Worm (Caenorhabditis elegans): ENCODE results near the gene mex-1.

mex-1 gene

ce11 chrII:11948459-11948858 lies 20.0 kb upstream of the mex-1 start, which contains the start of gene W03C9.8:
W03C9.8 (plus strand) TSS chrII:11948759.
- TF ChIP-seq tab-1 (GFP tag; IDR thresholded peaks at IDR 0.05) (no peak), ztf-23 (GFP tag; IDR thresholded peaks at IDR 0.05) (no peak), klf-2 (GFP tag; conservative IDR thresholded peaks at IDR 0.05) (no peak), cog-1 (tag; optimal IDR thresholded peaks at IDR 0.05) (no peak), ref-1 (GFP tag; conservative IDR thresholded peaks at IDR 0.05) (no peak), flt-1 (GFP tag; IDR thresholded peaks at IDR 0.05) (no peak), med-1 (GFP tag; optimal IDR thresholded peaks at IDR 0.05; ENCODE audit: insufficient read depth) (no peak), ztf-29 (GFP tag; IDR thresholded peaks at IDR 0.05) (no peak), T22C8.4 (GFP tag; IDR thresholded peaks at IDR 0.05) (no peak)

ce11 chrII:11952963-11953362 lies 15.5 kb upstream of the mex-1 start:
- TF ChIP-seq T22C8.4 (GFP tag; IDR thresholded peaks at IDR 0.05): no peak
- no peak for TF ChIP-seq ref-1 (GFP tag; conservative IDR thresholded peaks at IDR 0.05)
- no peak for TF ChIP-seq tab-1 (GFP tag; IDR thresholded peaks at IDR 0.05)
- TF ChIP-seq klf-2 (GFP tag; conservative IDR thresholded peaks at IDR 0.05): no peak
- TF ChIP-seq ztf-23 (GFP tag; IDR thresholded peaks at IDR 0.05): no peak
- no peak for TF ChIP-seq cog-1 (tag; optimal IDR thresholded peaks at IDR 0.05)
- TF ChIP-seq med-1 (GFP tag; optimal IDR thresholded peaks at IDR 0.05; ENCODE audit: insufficient read depth): no peak

ce11 chrII:11954208-11954607 lies 14.2 kb upstream of the mex-1 start, which contains the start of gene W03C9.6:
W03C9.6 (plus strand) TSS chrII:11954508.
- TF ChIP-seq flt-1 (GFP tag; IDR thresholded peaks at IDR 0.05) (no peak), T22C8.4 (GFP tag; IDR thresholded peaks at IDR 0.05) (no peak), cog-1 (tag; optimal IDR thresholded peaks at IDR 0.05) (no peak), ref-1 (GFP tag; conservative IDR thresholded peaks at IDR 0.05) (no peak), med-1 (GFP tag; optimal IDR thresholded peaks at IDR 0.05; ENCODE audit: insufficient read depth) (no peak), klf-2 (GFP tag; conservative IDR thresholded peaks at IDR 0.05) (no peak), tab-1 (GFP tag; IDR thresholded peaks at IDR 0.05) (no peak), ztf-29 (GFP tag; IDR thresholded peaks at IDR 0.05) (no peak), ztf-23 (GFP tag; IDR thresholded peaks at IDR 0.05) (no peak)

ce11 chrII:11954811-11955210 lies 13.6 kb upstream of the mex-1 start:
- no peak for TF ChIP-seq tab-1 (GFP tag; IDR thresholded peaks at IDR 0.05)
- no peak for TF ChIP-seq cog-1 (tag; optimal IDR thresholded peaks at IDR 0.05)
- peak; percentile 21; the same call in 1 of the 2 replicates for TF ChIP-seq ztf-29 (GFP tag; IDR thresholded peaks at IDR 0.05)
- no peak for TF ChIP-seq flt-1 (GFP tag; IDR thresholded peaks at IDR 0.05)
- no peak for TF ChIP-seq med-1 (GFP tag; optimal IDR thresholded peaks at IDR 0.05; ENCODE audit: insufficient read depth)

ce11 chrII:11958793-11959574 lies 9.5 kb upstream of the mex-1 start:
- TF ChIP-seq ref-1 (GFP tag; conservative IDR thresholded peaks at IDR 0.05) (peak; percentile 60), med-1 (GFP tag; optimal IDR thresholded peaks at IDR 0.05; ENCODE audit: insufficient read depth) (no peak), ztf-23 (GFP tag; IDR thresholded peaks at IDR 0.05) (peak; percentile 74), klf-2 (GFP tag; conservative IDR thresholded peaks at IDR 0.05) (no peak), cog-1 (tag; optimal IDR thresholded peaks at IDR 0.05) (peak; percentile 75), T22C8.4 (GFP tag; IDR thresholded peaks at IDR 0.05) (no peak; the same call in 1 of the 2 replicates), flt-1 (GFP tag; IDR thresholded peaks at IDR 0.05) (peak; percentile 84), ztf-29 (GFP tag; IDR thresholded peaks at IDR 0.05) (peak; percentile 62; the same call in 1 of the 2 replicates), tab-1 (GFP tag; IDR thresholded peaks at IDR 0.05) (no peak)

ce11 chrII:11960596-11961217 lies 7.7 kb upstream of the mex-1 start:
- TF ChIP-seq med-1 (GFP tag; optimal IDR thresholded peaks at IDR 0.05; ENCODE audit: insufficient read depth): peak; percentile 95
- TF ChIP-seq cog-1 (tag; optimal IDR thresholded peaks at IDR 0.05): peak; percentile 100
- peak; percentile 99 for TF ChIP-seq ref-1 (GFP tag; conservative IDR thresholded peaks at IDR 0.05)
- peak; percentile 100 for TF ChIP-seq klf-2 (GFP tag; conservative IDR thresholded peaks at IDR 0.05)
- peak; percentile 99 for TF ChIP-seq T22C8.4 (GFP tag; IDR thresholded peaks at IDR 0.05)
- TF ChIP-seq ztf-23 (GFP tag; IDR thresholded peaks at IDR 0.05): peak; percentile 99
- TF ChIP-seq ztf-29 (GFP tag; IDR thresholded peaks at IDR 0.05): peak; percentile 100
- peak; percentile 100 for TF ChIP-seq tab-1 (GFP tag; IDR thresholded peaks at IDR 0.05)
- peak; percentile 100 for TF ChIP-seq flt-1 (GFP tag; IDR thresholded peaks at IDR 0.05)

DNA sequence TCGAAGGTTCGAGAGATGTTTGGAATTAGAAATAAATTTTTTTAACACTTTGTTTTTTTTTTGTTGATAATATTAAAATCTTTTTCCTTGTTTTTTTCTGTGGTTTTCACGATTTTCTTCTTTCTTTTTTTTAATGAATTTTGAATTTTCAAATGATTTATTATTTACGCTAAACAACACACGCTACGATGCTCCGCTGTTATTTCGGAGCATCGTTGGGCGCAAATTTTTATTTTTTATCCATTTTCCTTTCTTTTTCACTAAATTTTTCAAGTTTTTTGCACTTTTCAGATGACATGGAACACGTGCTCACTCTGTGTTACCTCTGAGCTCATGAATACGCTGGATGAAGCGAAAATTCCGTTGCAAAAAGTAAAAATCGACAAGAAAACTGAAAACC lies 6.4 kb upstream of the mex-1 start, which contains the start of the genes W03C9.1 and W03C9.2:
Gene W03C9.1, minus strand, starts transcription at position 46 of the 400 bp plus-strand sequence.
Gene W03C9.2, plus strand, starts transcription at position 286 of the 400 bp plus-strand sequence.
- TF ChIP-seq T22C8.4 (GFP tag; IDR thresholded peaks at IDR 0.05) (no peak), tab-1 (GFP tag; IDR thresholded peaks at IDR 0.05) (no peak), ref-1 (GFP tag; conservative IDR thresholded peaks at IDR 0.05) (no peak), med-1 (GFP tag; optimal IDR thresholded peaks at IDR 0.05; ENCODE audit: insufficient read depth) (no peak), ztf-29 (GFP tag; IDR thresholded peaks at IDR 0.05) (no peak), cog-1 (tag; optimal IDR thresholded peaks at IDR 0.05) (no peak), ztf-23 (GFP tag; IDR thresholded peaks at IDR 0.05) (no peak), klf-2 (GFP tag; conservative IDR thresholded peaks at IDR 0.05) (no peak), flt-1 (GFP tag; IDR thresholded peaks at IDR 0.05) (no peak)

ce11 chrII:11963132-11963630 lies 5.3 kb upstream of the mex-1 start:
- TF ChIP-seq T22C8.4 (GFP tag; IDR thresholded peaks at IDR 0.05) (no peak), tab-1 (GFP tag; IDR thresholded peaks at IDR 0.05) (no peak), ref-1 (GFP tag; conservative IDR thresholded peaks at IDR 0.05) (no peak), cog-1 (tag; optimal IDR thresholded peaks at IDR 0.05) (no peak), med-1 (GFP tag; optimal IDR thresholded peaks at IDR 0.05; ENCODE audit: insufficient read depth) (no peak), ztf-23 (GFP tag; IDR thresholded peaks at IDR 0.05) (no peak), klf-2 (GFP tag; conservative IDR thresholded peaks at IDR 0.05) (no peak), flt-1 (GFP tag; IDR thresholded peaks at IDR 0.05) (no peak), ztf-29 (GFP tag; IDR thresholded peaks at IDR 0.05) (no peak)

ce11 chrII:11964847-11965246 lies 3.6 kb upstream of the mex-1 start:
- TF ChIP-seq ref-1 (GFP tag; conservative IDR thresholded peaks at IDR 0.05) (no peak), ztf-29 (GFP tag; IDR thresholded peaks at IDR 0.05) (no peak), T22C8.4 (GFP tag; IDR thresholded peaks at IDR 0.05) (no peak), ztf-23 (GFP tag; IDR thresholded peaks at IDR 0.05) (no peak), flt-1 (GFP tag; IDR thresholded peaks at IDR 0.05) (no peak), med-1 (GFP tag; optimal IDR thresholded peaks at IDR 0.05; ENCODE audit: insufficient read depth) (no peak), cog-1 (tag; optimal IDR thresholded peaks at IDR 0.05) (no peak), tab-1 (GFP tag; IDR thresholded peaks at IDR 0.05) (no peak), klf-2 (GFP tag; conservative IDR thresholded peaks at IDR 0.05) (no peak)
